Worm (Caenorhabditis elegans) whole organism, late embryonic: ENCODE results near the gene sra-37.
A peak's percentile ranks its signal among the peaks of the same experiment; 100 is the strongest.

ENCODE experiments used
- F13H6.1 ChIP-seq: sonication (generic microtip); optimal IDR thresholded peaks from 2 replicates; lab custom pipeline; 2016; ENCODE audit warnings: missing genetic modification characterization, missing compliant biosample characterization
- K02D7.2 ChIP-seq: sonication (generic microtip); optimal IDR thresholded peaks from 2 replicates; lab custom pipeline; 2017; ENCODE audit warnings: mild to moderate bottlenecking, missing genetic modification characterization, missing compliant biosample characterization
- K09A11.1 ChIP-seq: sonication (generic microtip); optimal IDR thresholded peaks from 2 replicates; lab custom pipeline; 2017; ENCODE audit warnings: antibody characterized with exemption, mild to moderate bottlenecking, missing genetic modification characterization, missing compliant biosample characterization; ENCODE audit not compliant: insufficient read depth
- T23F11.4 ChIP-seq: fragments of 200-800 bp; sonication (Bioruptor generic); optimal IDR thresholded peaks from 2 replicates; lab custom pipeline; 2018; ENCODE audit warnings: mild to moderate bottlenecking, missing genetic modification characterization, missing compliant biosample characterization
- ahr-1 ChIP-seq: sonication (generic microtip); optimal IDR thresholded peaks from 2 replicates; lab custom pipeline; 2016; ENCODE audit warnings: missing genetic modification characterization, missing compliant biosample characterization
- ceh-14 ChIP-seq: sonication (generic microtip); optimal IDR thresholded peaks from 2 replicates; lab custom pipeline; 2016; ENCODE audit warnings: missing genotype, missing genetic modification characterization, missing compliant biosample characterization
- ceh-18 ChIP-seq: sonication (generic microtip); optimal IDR thresholded peaks from 2 replicates; lab custom pipeline; 2016; ENCODE audit warnings: missing genetic modification characterization, missing compliant biosample characterization
- ceh-2 ChIP-seq: sonication (generic microtip); optimal IDR thresholded peaks from 2 replicates; lab custom pipeline; 2016; ENCODE audit warnings: missing genotype, missing genetic modification characterization, missing compliant biosample characterization
- ceh-22 ChIP-seq: sonication (generic microtip); optimal IDR thresholded peaks from 2 replicates; lab custom pipeline; 2017; ENCODE audit warnings: missing biosample characterization, missing genetic modification characterization
- ceh-24 ChIP-seq: sonication (generic microtip); optimal IDR thresholded peaks from 2 replicates; lab custom pipeline; 2016; ENCODE audit warnings: mild to moderate bottlenecking, missing genetic modification characterization, missing compliant biosample characterization
- ceh-30 ChIP-seq: fragments of 150-350 bp; optimal IDR thresholded peaks from 2 replicates; lab custom pipeline; 2014; ENCODE audit warnings: missing biosample characterization, missing genetic modification characterization
- ceh-31 ChIP-seq: sonication (generic microtip); optimal IDR thresholded peaks from 2 replicates; lab custom pipeline; 2016; ENCODE audit warnings: missing genetic modification characterization, missing compliant biosample characterization
- ceh-34 ChIP-seq: sonication (generic microtip); optimal IDR thresholded peaks from 2 replicates; lab custom pipeline; 2016; ENCODE audit warnings: mild to moderate bottlenecking, missing genetic modification characterization, missing compliant biosample characterization
- ceh-48 ChIP-seq: sonication (generic microtip); optimal IDR thresholded peaks from 2 replicates; lab custom pipeline; 2016; ENCODE audit warnings: missing genetic modification characterization, inconsistent platforms, missing compliant biosample characterization
- dmd-4 ChIP-seq: sonication (generic microtip); optimal IDR thresholded peaks from 2 replicates; lab custom pipeline; 2016; ENCODE audit warnings: borderline replicate concordance, missing genetic modification characterization, missing compliant biosample characterization
- elt-2 ChIP-seq: sonication (generic microtip); optimal IDR thresholded peaks from 2 replicates; lab custom pipeline; 2016; ENCODE audit warnings: missing genetic modification reagents, missing genetic modification characterization, missing compliant biosample characterization
- ets-4 ChIP-seq: sonication (generic microtip); optimal IDR thresholded peaks from 2 replicates; lab custom pipeline; 2016; ENCODE audit warnings: missing genetic modification characterization, missing compliant biosample characterization
- fax-1 ChIP-seq: sonication (generic microtip); optimal IDR thresholded peaks from 2 replicates; lab custom pipeline; 2016; ENCODE audit warnings: missing genotype, missing genetic modification characterization, missing compliant biosample characterization
- fkh-10 ChIP-seq: fragments of 150-350 bp; optimal IDR thresholded peaks from 2 replicates; lab custom pipeline; 2014; ENCODE audit warnings: missing biosample characterization, missing genetic modification reagents, missing genetic modification characterization
- fkh-6 ChIP-seq: sonication (generic microtip); optimal IDR thresholded peaks from 2 replicates; lab custom pipeline; 2016; ENCODE audit warnings: missing genetic modification characterization, missing compliant biosample characterization
- hlh-15 ChIP-seq: sonication (generic microtip); optimal IDR thresholded peaks from 2 replicates; lab custom pipeline; 2016; ENCODE audit warnings: missing genetic modification characterization, missing compliant biosample characterization
- hlh-8 ChIP-seq: sonication (generic microtip); optimal IDR thresholded peaks from 2 replicates; lab custom pipeline; 2016; ENCODE audit warnings: missing genotype, missing genetic modification characterization, missing compliant biosample characterization
- lin-11 ChIP-seq: fragments of 200-800 bp; sonication (Bioruptor generic); optimal IDR thresholded peaks from 2 replicates; lab custom pipeline; 2018; ENCODE audit warnings: mild to moderate bottlenecking, missing genetic modification characterization, missing compliant biosample characterization
- madf-2 ChIP-seq: sonication (generic microtip); optimal IDR thresholded peaks from 2 replicates; lab custom pipeline; 2017; ENCODE audit warnings: missing genetic modification characterization, missing compliant biosample characterization
- nfya-1 ChIP-seq: sonication (generic microtip); optimal IDR thresholded peaks from 2 replicates; lab custom pipeline; 2017; ENCODE audit warnings: missing genetic modification characterization, mild to moderate bottlenecking, missing compliant biosample characterization, antibody characterized with exemption, moderate library complexity
- nhr-232 ChIP-seq: sonication (generic microtip); optimal IDR thresholded peaks from 2 replicates; lab custom pipeline; 2016; ENCODE audit warnings: missing genetic modification characterization, missing compliant biosample characterization
- npax-4 ChIP-seq: sonication (generic microtip); optimal IDR thresholded peaks from 2 replicates; lab custom pipeline; 2016; ENCODE audit warnings: missing genetic modification characterization, missing compliant biosample characterization
- odd-2 ChIP-seq: sonication (generic microtip); optimal IDR thresholded peaks from 2 replicates; lab custom pipeline; 2017; ENCODE audit warnings: antibody characterized with exemption, mild to moderate bottlenecking, missing genetic modification characterization, missing compliant biosample characterization
- pag-3 ChIP-seq: sonication (generic microtip); optimal IDR thresholded peaks from 2 replicates; lab custom pipeline; 2016; ENCODE audit warnings: missing compliant biosample characterization, missing genetic modification characterization, borderline replicate concordance
- pqm-1 ChIP-seq: sonication (generic microtip); optimal IDR thresholded peaks from 2 replicates; lab custom pipeline; 2016; ENCODE audit warnings: missing genetic modification characterization, missing compliant biosample characterization
- pros-1 ChIP-seq: fragments of 150-350 bp; optimal IDR thresholded peaks from 2 replicates; lab custom pipeline; 2014; ENCODE audit warnings: missing biosample characterization, missing genetic modification reagents, missing genetic modification characterization
- ref-2 ChIP-seq: sonication (generic microtip); optimal IDR thresholded peaks from 2 replicates; lab custom pipeline; 2016; ENCODE audit warnings: missing genetic modification characterization, missing compliant biosample characterization
- sdc-2 ChIP-seq: sonication (generic microtip); optimal IDR thresholded peaks from 2 replicates; lab custom pipeline; 2016; ENCODE audit warnings: missing genotype, missing genetic modification characterization, missing compliant biosample characterization
- sox-4 ChIP-seq: sonication (generic microtip); optimal IDR thresholded peaks from 2 replicates; lab custom pipeline; 2017; ENCODE audit warnings: mild to moderate bottlenecking, missing genetic modification characterization, inconsistent platforms, missing compliant biosample characterization
- tbx-2 ChIP-seq: sonication (generic microtip); optimal IDR thresholded peaks from 2 replicates; lab custom pipeline; 2016; ENCODE audit warnings: missing genetic modification characterization, missing compliant biosample characterization
- tbx-7 ChIP-seq: sonication (generic microtip); optimal IDR thresholded peaks from 2 replicates; lab custom pipeline; 2016; ENCODE audit warnings: missing genotype, missing genetic modification characterization, missing compliant biosample characterization
- unc-3 ChIP-seq, 2 experiments: fragments of 200-800 bp in 1 of 2; sonication (Bioruptor generic) in 1 of 2; sonication (generic microtip) in 1 of 2; conservative IDR thresholded peaks in 1 of 2; optimal IDR thresholded peaks in 1 of 2; 2 replicates each; pipeline versions ENCODE4 v1.3.6 to Lab custom; 2016 to 2022; ENCODE audit warnings: missing compliant biosample characterization in 2 of 2, missing genetic modification characterization in 2 of 2, missing genetic modification reagents in 1 of 2
- unc-55 ChIP-seq: sonication (generic microtip); optimal IDR thresholded peaks from 2 replicates; lab custom pipeline; 2017; ENCODE audit warnings: missing biosample characterization, missing genetic modification reagents, missing genetic modification characterization
- zip-5 ChIP-seq: sonication (generic microtip); optimal IDR thresholded peaks from 2 replicates; lab custom pipeline; 2016; ENCODE audit warnings: missing genetic modification characterization, missing compliant biosample characterization

sra-37 gene

DNA sequence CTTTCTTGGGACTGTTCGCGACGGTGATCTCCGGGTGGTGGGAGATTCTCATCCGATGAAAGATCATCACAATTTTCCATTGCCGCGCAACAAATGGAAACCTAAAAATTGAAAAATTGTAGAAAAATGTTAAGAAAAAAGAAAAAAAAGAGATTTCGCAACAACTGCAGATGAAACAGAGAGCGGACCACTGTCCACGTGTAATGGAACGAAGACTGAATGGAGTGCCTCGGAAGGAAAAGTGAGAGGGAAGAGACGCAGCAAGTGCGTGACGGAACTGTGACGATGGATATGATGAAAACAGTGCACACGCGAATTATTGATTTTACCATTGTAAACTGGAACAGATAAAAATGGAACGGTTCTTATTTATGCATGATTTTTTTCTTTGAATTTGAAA, 32.9 kb upstream of the sra-37 start, which contains the start of gene meg-2:
Gene meg-2, minus strand, starts transcription at position 101 of the 400 bp plus-strand sequence.
- no peak for TF ChIP-seq nfya-1 (tag; lab: Kevin White, UChicago)
- no peak for TF ChIP-seq ceh-24 (tag; lab: Kevin White, UChicago)
- no peak for TF ChIP-seq T23F11.4 (GFP tag; lab: Kevin White, UChicago)
- TF ChIP-seq zip-5 (tag; lab: Kevin White, UChicago): no peak
- TF ChIP-seq madf-2 (tag; lab: Kevin White, UChicago): no peak

DNA sequence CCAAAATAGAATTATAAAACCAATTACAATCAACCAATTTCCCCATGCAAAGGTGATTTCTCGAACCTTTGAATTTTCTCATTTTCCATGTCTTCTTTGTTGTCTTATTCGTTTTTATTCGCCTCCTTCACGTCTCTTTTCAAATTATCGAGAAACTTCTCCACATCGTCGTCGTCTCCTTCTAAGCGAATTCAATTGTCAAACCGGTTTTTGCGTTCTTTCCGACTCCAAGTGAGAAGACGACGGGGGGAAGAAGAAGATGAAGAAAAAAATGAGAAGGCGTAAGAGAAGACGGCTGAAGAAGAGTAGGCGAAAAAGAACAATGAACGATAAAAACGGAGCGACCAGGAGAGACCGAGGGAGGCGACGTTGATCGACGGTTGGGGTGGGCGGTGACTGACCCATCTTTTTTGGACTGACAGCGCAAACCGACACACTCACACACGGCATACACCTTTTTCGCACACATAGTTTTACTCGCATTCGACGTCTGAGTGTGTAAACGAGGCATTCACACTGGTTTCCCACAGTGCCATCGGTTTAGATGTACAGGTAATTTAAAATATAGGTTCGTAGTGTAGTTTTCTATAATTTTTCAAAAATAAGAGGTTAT, 27.3 kb upstream of the sra-37 start:
- TF ChIP-seq lin-11 (tag; lab: Kevin White, UChicago) (no peak), ceh-22 (tag; lab: Kevin White, UChicago) (no peak), tbx-2 (peak; percentile 28), F13H6.1 (tag; lab: Kevin White, UChicago) (peak; percentile 11), ceh-18 (tag; lab: Kevin White, UChicago) (peak; percentile 10), pqm-1 (tag; lab: Kevin White, UChicago) (no peak)
- TF ChIP-seq, all 69 proteins: peak for 3

DNA sequence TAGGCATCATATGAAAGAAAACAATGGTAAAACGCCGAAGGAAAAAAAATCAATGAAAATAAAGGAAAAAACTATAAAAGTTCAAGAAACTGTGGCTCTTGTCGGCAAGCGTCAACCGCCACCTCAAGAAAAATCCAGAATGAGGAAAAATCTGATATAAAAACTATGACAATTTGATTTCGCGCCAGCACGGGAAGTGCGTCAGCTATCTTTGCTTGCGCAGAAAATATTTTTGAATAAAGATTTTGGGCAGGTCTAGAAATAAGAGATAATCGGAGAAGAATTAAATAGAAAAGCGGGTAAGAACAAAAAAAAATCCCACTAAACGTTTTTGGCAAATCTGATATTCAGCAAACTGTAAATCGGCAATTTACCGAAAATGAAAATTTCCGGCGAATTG, 25.0 kb upstream of the sra-37 start:
- TF ChIP-seq F13H6.1 (tag; lab: Kevin White, UChicago) (no peak), zip-5 (tag; lab: Kevin White, UChicago) (no peak), pag-3 (tag; lab: Kevin White, UChicago) (no peak), fax-1 (tag; lab: Kevin White, UChicago) (no peak), odd-2 (no peak), ceh-18 (tag; lab: Kevin White, UChicago) (no peak), ceh-22 (tag; lab: Kevin White, UChicago) (no peak), ceh-48 (no peak), sox-4 (no peak), fkh-10 (GFP tag; lab: Kevin White, UChicago) (no peak), hlh-8 (no peak), pros-1 (tag; lab: Kevin White, UChicago) (no peak), nhr-232 (no peak), tbx-7 (no peak), dmd-4 (tag; lab: Kevin White, UChicago) (no peak), ceh-14 (tag; lab: Kevin White, UChicago) (no peak), ets-4 (tag; lab: Kevin White, UChicago) (no peak), tbx-2 (no peak)

- peak; percentile 55 for TF ChIP-seq ceh-48
- no peak for TF ChIP-seq hlh-15 (tag; lab: Kevin White, UChicago)
- TF ChIP-seq nhr-232: no peak
- TF ChIP-seq nfya-1 (tag; lab: Kevin White, UChicago): peak; percentile 38
- no peak for TF ChIP-seq unc-3 (GFP tag; conservative IDR thresholded peaks at IDR 0.05; lab: Robert Waterston, UW)
- no peak for TF ChIP-seq unc-3 (tag; optimal IDR thresholded peaks at IDR 0.05; lab: Kevin White, UChicago)
- TF ChIP-seq ceh-30 (tag; lab: Kevin White, UChicago): no peak
- TF ChIP-seq unc-55 (GFP tag; lab: Kevin White, UChicago): peak; percentile 36
- peak; percentile 21 for TF ChIP-seq tbx-2
- TF ChIP-seq ceh-31 (tag; lab: Kevin White, UChicago): peak; percentile 33
- peak; percentile 4 for TF ChIP-seq ceh-34 (tag; lab: Kevin White, UChicago)
- peak; percentile 21 for TF ChIP-seq ref-2 (tag; lab: Kevin White, UChicago)
These were observed 24.1 kb upstream of the sra-37 start, which contains the start of gene ekl-5 for ce11 chrX:13917121-13917755. TSS of gene ekl-5 (minus strand) at chrX:13917171.

ce11 chrX:13914289-13914688, 21.1 kb upstream of the sra-37 start, which contains the start of gene Y26E6A.2:
TSS of gene Y26E6A.2 (minus strand) at chrX:13914389.
- TF ChIP-seq pag-3 (tag; lab: Kevin White, UChicago): no peak
- no peak for TF ChIP-seq K02D7.2
- no peak for TF ChIP-seq lin-11 (tag; lab: Kevin White, UChicago)
- no peak for TF ChIP-seq ceh-34 (tag; lab: Kevin White, UChicago)
- no peak for TF ChIP-seq sox-4
- no peak for TF ChIP-seq ceh-48
- no peak for TF ChIP-seq elt-2 (tag; lab: Kevin White, UChicago)
- TF ChIP-seq F13H6.1 (tag; lab: Kevin White, UChicago): no peak
- TF ChIP-seq madf-2 (tag; lab: Kevin White, UChicago): no peak
- no peak for TF ChIP-seq tbx-2
- TF ChIP-seq fax-1 (tag; lab: Kevin White, UChicago): no peak
- TF ChIP-seq fkh-6 (tag; lab: Kevin White, UChicago): no peak
- TF ChIP-seq npax-4 (tag; lab: Kevin White, UChicago): no peak
- no peak for TF ChIP-seq sdc-2 (tag; lab: Kevin White, UChicago)
- no peak for TF ChIP-seq ceh-2 (tag; lab: Kevin White, UChicago)
- no peak for TF ChIP-seq zip-5 (tag; lab: Kevin White, UChicago)
- no peak for TF ChIP-seq K09A11.1 (tag; lab: Kevin White, UChicago)
- no peak for TF ChIP-seq ahr-1
- TF ChIP-seq nhr-232: no peak
